Worm (Caenorhabditis elegans) whole organism, L4/young adult: Measurements from ENCODE around the gene C53A3.3.

Experiments
- W03F9.2 ChIP-seq: fragments of 150-350 bp; optimal IDR thresholded peaks from 2 replicates; lab custom pipeline; 2014; ENCODE audit warnings: missing biosample characterization, missing genetic modification characterization
- dao-5 ChIP-seq: sonication (generic microtip); optimal IDR thresholded peaks from 2 replicates; lab custom pipeline; 2016; ENCODE audit warnings: missing genotype, missing genetic modification characterization, moderate library complexity, missing compliant biosample characterization
- him-1 ChIP-seq: sonication (generic microtip); optimal IDR thresholded peaks from 2 replicates; lab custom pipeline; 2016; ENCODE audit warnings: missing genotype, missing genetic modification reagents, missing genetic modification characterization, missing compliant biosample characterization

DNA sequence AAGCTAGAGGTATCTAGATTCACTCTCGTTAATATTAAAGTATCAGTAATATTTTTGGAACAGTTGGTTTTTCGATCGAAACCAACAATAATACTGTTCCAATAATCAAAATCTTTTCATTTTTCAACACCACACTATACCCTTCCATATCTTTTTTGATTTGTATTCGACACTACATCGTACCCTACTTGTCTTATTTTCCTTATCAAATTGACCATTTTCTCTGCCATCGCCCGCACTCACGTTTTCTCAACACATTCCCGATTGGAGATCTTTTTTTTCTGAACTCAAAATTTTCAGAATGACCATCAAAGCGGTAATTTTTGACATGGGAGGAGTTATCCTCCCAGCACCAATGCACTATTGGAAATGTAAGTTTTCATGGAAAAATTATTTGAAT is 8.8 kb upstream of the C53A3.3 start, which contains the start of gene acds-10:
- TF ChIP-seq him-1 (tag; lab: Kevin White, UChicago): no peak
- TF ChIP-seq dao-5 (tag; lab: Kevin White, UChicago): no peak
- no peak for TF ChIP-seq W03F9.2 (tag; lab: Kevin White, UChicago)
